Worm (Caenorhabditis elegans): ENCODE measurements around the gene T23F2.4.

T23F2.4 gene

DNA sequence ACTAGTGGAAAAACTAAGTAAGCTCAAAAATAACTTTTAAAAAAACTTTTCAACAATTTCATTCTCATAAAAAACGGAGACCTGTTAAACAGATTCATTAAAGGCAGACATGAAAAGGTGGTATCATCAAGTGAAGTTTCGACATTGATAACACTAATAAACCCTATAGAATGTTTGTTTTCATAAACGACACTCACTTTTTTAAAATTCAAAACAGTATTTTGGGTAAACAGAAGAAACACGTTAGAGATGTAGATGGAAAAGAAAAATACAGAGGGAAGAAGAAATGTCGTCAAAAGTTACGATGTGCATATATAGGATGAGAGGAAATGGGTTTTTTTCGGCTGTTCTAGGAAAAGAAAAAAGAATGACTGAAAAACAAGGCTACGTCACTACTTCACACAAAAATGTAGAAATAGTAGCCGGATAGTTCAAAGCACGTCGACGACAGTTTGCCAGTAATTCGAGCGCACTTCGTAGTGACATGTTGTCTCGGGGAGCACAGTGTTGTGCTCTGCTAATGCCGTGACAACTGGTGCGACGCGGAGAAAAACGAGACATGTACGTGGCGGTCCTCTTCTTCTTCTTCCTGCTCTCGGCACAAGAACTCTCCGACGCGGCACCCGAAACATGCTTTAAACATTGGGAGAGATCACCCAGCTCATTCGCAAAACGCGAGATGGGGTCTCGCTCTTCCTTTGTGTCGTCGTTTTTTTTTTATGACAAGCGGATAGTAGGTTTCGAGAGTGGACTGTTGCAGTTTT is 5.6 kb downstream of the T23F2.4 start:
- peak; percentile 44 for TF ChIP-seq ceh-18 (tag; optimal IDR thresholded peaks at IDR 0.05)
- TF ChIP-seq syd-9 (tag; optimal IDR thresholded peaks at IDR 0.05), result no peak
- no peak for TF ChIP-seq sox-4 (tag; optimal IDR thresholded peaks at IDR 0.05)

- TF ChIP-seq ceh-48 (tag; optimal IDR thresholded peaks at IDR 0.05) (peak; percentile 75), ceh-31 (tag; optimal IDR thresholded peaks at IDR 0.05) (peak; percentile 24), lim-6 (tag; optimal IDR thresholded peaks at IDR 0.05) (no peak), ets-4 (tag; optimal IDR thresholded peaks at IDR 0.05) (no peak)
Measured at ce11 chrX:5507926-5508325, 7.0 kb downstream of the T23F2.4 start.

ce11 chrX:5506432-5506977 is 8.4 kb downstream of the T23F2.4 start:
- TF ChIP-seq rnt-1 (tag; optimal IDR thresholded peaks at IDR 0.05) (peak; percentile 49), mec-3 (tag; optimal IDR thresholded peaks at IDR 0.05; ENCODE audit: borderline replicate concordance) (no peak), hlh-6 (tag; optimal IDR thresholded peaks at IDR 0.05) (no peak), pat-9 (tag; optimal IDR thresholded peaks at IDR 0.05) (no peak), unc-3 (GFP tag; conservative IDR thresholded peaks at IDR 0.05) (no peak), unc-3 (tag; optimal IDR thresholded peaks at IDR 0.05) (no peak), ref-2 (tag; optimal IDR thresholded peaks at IDR 0.05) (no peak), unc-55 (GFP tag; optimal IDR thresholded peaks at IDR 0.05) (peak; percentile 66), sox-4 (tag; optimal IDR thresholded peaks at IDR 0.05) (no peak), hlh-8 (tag; optimal IDR thresholded peaks at IDR 0.05) (peak; percentile 1), ceh-9 (tag; optimal IDR thresholded peaks at IDR 0.05) (no peak), ceh-18 (tag; optimal IDR thresholded peaks at IDR 0.05) (peak; percentile 12), pha-4 (tag; optimal IDR thresholded peaks at IDR 0.05) (no peak), ahr-1 (tag; optimal IDR thresholded peaks at IDR 0.05) (no peak), elt-2 (tag; optimal IDR thresholded peaks at IDR 0.05) (no peak), ceh-30 (tag; optimal IDR thresholded peaks at IDR 0.05) (no peak), ceh-19 (GFP tag; optimal IDR thresholded peaks at IDR 0.05) (no peak)

DNA sequence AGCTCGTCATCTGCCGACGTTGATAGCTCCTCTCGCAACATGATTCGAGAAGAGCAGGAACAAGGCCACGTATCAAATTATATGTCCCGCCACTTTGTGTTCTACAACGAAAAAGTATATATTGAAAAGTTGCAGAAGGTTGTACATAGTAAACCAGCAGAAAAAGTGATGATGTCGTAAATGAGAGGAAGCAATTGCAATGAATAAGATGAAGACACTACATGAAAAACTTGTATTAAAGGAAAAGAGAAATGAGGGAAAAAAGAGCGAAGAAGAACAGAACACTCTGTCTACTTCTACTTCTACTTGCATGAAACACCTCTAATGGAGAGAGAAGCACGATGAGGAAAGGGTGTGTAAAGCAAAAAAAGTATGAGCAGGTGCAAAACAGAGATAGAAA is 9.7 kb downstream of the T23F2.4 start, which contains the start of gene T23F2.2:
TSS of gene T23F2.2 (minus strand) at position 101 of the 400 bp plus-strand sequence.
- TF ChIP-seq tbx-7 (tag; optimal IDR thresholded peaks at IDR 0.05) (no peak), ets-4 (tag; optimal IDR thresholded peaks at IDR 0.05) (no peak), ceh-19 (GFP tag; optimal IDR thresholded peaks at IDR 0.05) (no peak), hlh-30 (tag; optimal IDR thresholded peaks at IDR 0.05; ENCODE audit: insufficient read depth) (no peak), nhr-11 (tag; optimal IDR thresholded peaks at IDR 0.05) (no peak)

DNA sequence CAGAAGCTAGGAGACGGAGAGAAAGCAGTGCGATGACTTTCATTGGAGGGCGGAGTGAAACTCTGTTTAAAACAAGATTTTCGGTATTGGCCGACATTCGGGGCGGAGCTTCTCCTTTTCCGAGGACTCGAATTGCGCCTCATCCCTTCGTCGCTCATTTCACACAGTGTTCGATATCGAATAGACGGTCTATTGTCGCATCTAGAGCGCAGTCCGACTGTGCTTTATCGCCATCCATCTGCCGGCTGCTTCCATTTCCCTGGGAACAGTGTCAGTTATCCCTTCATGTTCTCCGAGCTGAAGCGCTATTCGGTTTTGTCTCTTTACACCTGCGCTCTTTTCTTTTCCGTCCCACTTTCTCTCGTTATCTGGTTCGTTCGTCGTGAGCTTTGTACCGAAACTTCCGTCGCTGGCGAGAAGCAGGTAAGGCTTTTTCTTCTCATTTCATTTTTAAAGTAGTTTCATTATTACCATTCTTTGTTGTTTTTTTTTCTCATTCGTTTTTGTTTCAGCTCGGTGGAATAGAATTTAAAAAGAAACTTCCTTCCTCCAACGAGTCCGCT is 22.0 kb downstream of the T23F2.4 start, which contains the start of the genes bus-8A and bus-8B:
TSS of gene bus-8A (plus strand) at position 96 of the 563 bp plus-strand sequence.
TSS of gene bus-8B (plus strand) at position 513 of the 563 bp plus-strand sequence.
- TF ChIP-seq dmd-4 (tag; optimal IDR thresholded peaks at IDR 0.05; ENCODE audit: borderline replicate concordance), result no peak
- no peak for TF ChIP-seq K09A11.1 (tag; optimal IDR thresholded peaks at IDR 0.05; ENCODE audit: insufficient read depth)
- no peak for TF ChIP-seq zip-5 (tag; optimal IDR thresholded peaks at IDR 0.05)

DNA sequence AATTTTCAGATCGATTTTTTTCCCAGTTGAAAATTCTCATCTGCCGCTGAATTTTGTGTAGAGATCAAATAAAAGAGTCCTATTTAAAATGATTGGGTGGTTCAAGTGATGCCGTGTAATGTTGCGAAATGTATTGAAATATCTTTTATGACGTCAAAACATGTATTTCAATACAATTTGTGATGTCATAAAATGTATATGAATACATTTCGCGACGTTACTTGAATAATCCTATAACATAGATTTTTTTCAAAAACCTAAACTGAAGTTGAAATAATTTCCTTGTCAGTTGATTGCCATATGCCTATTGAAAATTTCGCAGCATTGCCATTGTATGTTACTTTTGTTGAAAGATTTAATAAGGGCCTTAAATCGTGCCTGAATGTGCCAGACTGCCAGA is 25.3 kb downstream of the T23F2.4 start, which contains the start of gene F55D1.1:
TSS of gene F55D1.1 (plus strand) at position 301 of the 400 bp plus-strand sequence.
- TF ChIP-seq nhr-232 (tag; optimal IDR thresholded peaks at IDR 0.05) (no peak), odd-2 (tag; optimal IDR thresholded peaks at IDR 0.05) (no peak), unc-42 (tag; optimal IDR thresholded peaks at IDR 0.05) (no peak), madf-2 (tag; optimal IDR thresholded peaks at IDR 0.05) (no peak), hlh-13 (GFP tag; optimal IDR thresholded peaks at IDR 0.05) (no peak), ceh-30 (tag; optimal IDR thresholded peaks at IDR 0.05) (no peak), ahr-1 (tag; optimal IDR thresholded peaks at IDR 0.05) (no peak), fkh-10 (GFP tag; optimal IDR thresholded peaks at IDR 0.05) (no peak), C08G9.2 (tag; optimal IDR thresholded peaks at IDR 0.05) (no peak), tbx-7 (tag; optimal IDR thresholded peaks at IDR 0.05) (no peak), unc-55 (GFP tag; optimal IDR thresholded peaks at IDR 0.05) (no peak)
